Worm (Caenorhabditis elegans) whole organism, mixed stage, embryonic: ENCODE measurements around the gene T28F12.1.

Experiments
- blmp-1 ChIP-seq: fragments of 150-350 bp; optimal IDR thresholded peaks from 2 replicates; lab custom pipeline; 2014; ENCODE audit warnings: missing biosample characterization, missing genetic modification characterization
- ceh-43 ChIP-seq: fragments of 200-800 bp; sonication (Bioruptor generic); optimal IDR thresholded peaks from 2 replicates; lab custom pipeline; 2018; ENCODE audit warnings: mild to moderate bottlenecking, missing genetic modification characterization, moderate library complexity, missing compliant biosample characterization
- cnd-1 ChIP-seq: fragments of 200-800 bp; sonication (Bioruptor generic); optimal IDR thresholded peaks from 2 replicates; lab custom pipeline; 2018; ENCODE audit warnings: mild to moderate bottlenecking, missing genetic modification characterization, missing compliant biosample characterization
- drap-1 ChIP-seq: fragments of 200-800 bp; sonication (Bioruptor generic); optimal IDR thresholded peaks from 3 replicates; lab custom pipeline; 2018; ENCODE audit warnings: mild to moderate bottlenecking, missing genetic modification characterization, missing compliant biosample characterization
- mep-1 ChIP-seq: fragments of 150-350 bp; optimal IDR thresholded peaks from 2 replicates; lab custom pipeline; 2017; ENCODE audit warnings: missing biosample characterization, missing genetic modification reagents, missing genetic modification characterization, inconsistent platforms
- nhr-12 ChIP-seq: fragments of 150-350 bp; optimal IDR thresholded peaks from 2 replicates; lab custom pipeline; 2014; ENCODE audit warnings: missing biosample characterization, missing genetic modification characterization
- nhr-2 ChIP-seq: fragments of 150-350 bp; optimal IDR thresholded peaks from 2 replicates; lab custom pipeline; 2014; ENCODE audit warnings: missing biosample characterization, missing genetic modification characterization
- nhr-28 ChIP-seq: fragments of 150-350 bp; optimal IDR thresholded peaks from 2 replicates; lab custom pipeline; 2014; ENCODE audit warnings: missing biosample characterization, missing genetic modification characterization
- pha-4 ChIP-seq: fragments of 150-350 bp; optimal IDR thresholded peaks from 2 replicates; lab custom pipeline; 2018; ENCODE audit warnings: missing biosample characterization, missing genetic modification reagents, missing genetic modification characterization
- sptf-1 ChIP-seq: sonication (generic microtip); optimal IDR thresholded peaks from 2 replicates; lab custom pipeline; 2017; ENCODE audit warnings: mild to moderate bottlenecking, missing genetic modification characterization, moderate library complexity, missing compliant biosample characterization
- unc-39 ChIP-seq: fragments of 150-350 bp; optimal IDR thresholded peaks from 2 replicates; lab custom pipeline; 2014; ENCODE audit warnings: missing biosample characterization, missing genetic modification characterization
- ztf-11 ChIP-seq: fragments of 150-350 bp; optimal IDR thresholded peaks from 2 replicates; lab custom pipeline; 2014; ENCODE audit warnings: missing biosample characterization, missing genetic modification characterization

ce11 chrV:4549191-4549590 is 36.4 kb downstream of the T28F12.1 start, which contains the start of gene sos-1:
- TF ChIP-seq pha-4 (no peak), drap-1 (no peak), nhr-28 (tag; lab: Kevin White, UChicago) (no peak), ceh-43 (no peak), nhr-12 (no peak), mep-1 (tag; lab: Kevin White, UChicago) (no peak), ztf-11 (tag; lab: Kevin White, UChicago) (no peak), nhr-2 (tag; lab: Kevin White, UChicago) (no peak), unc-39 (tag; lab: Kevin White, UChicago) (no peak), cnd-1 (tag; lab: Kevin White, UChicago) (no peak), blmp-1 (tag; lab: Kevin White, UChicago) (no peak), sptf-1 (no peak)
